Fruit fly (Drosophila melanogaster) whole organism, prepupa: ENCODE data around the gene Nprl2.

Source experiments
- CG10631 ChIP-seq: fragments of 200-800 bp; sonication (Bioruptor generic); optimal IDR thresholded peaks from 2 replicates; lab custom pipeline; 2016; ENCODE audit warnings: missing biosample characterization, missing genetic modification characterization
- CG10669 ChIP-seq: fragments of 200-800 bp; sonication (Bioruptor generic); optimal IDR thresholded peaks from 3 replicates; lab custom pipeline; 2018; ENCODE audit warnings: missing biosample characterization, mild to moderate bottlenecking, missing genetic modification characterization, moderate library complexity
- CG11294 ChIP-seq: fragments of 200-800 bp; sonication (Bioruptor generic); IDR thresholded peaks from 2 replicates; pipeline ENCODE4 v1.3.6; 2022; ENCODE audit warnings: missing biosample characterization, missing genetic modification characterization
- CG11902 ChIP-seq: fragments of 200-800 bp; sonication (Bioruptor generic); optimal IDR thresholded peaks from 3 replicates; lab custom pipeline; 2016; ENCODE audit warnings: missing biosample characterization, missing genetic modification characterization
- CG15336 ChIP-seq: fragments of 200-800 bp; sonication (Bioruptor generic); IDR thresholded peaks from 2 replicates; pipeline ENCODE4 v1.3.6; 2022; ENCODE audit warnings: missing biosample characterization, missing genetic modification characterization
- CG16779 ChIP-seq: fragments of 200-800 bp; sonication (Bioruptor generic); optimal IDR thresholded peaks from 3 replicates; lab custom pipeline; 2017; ENCODE audit warnings: missing biosample characterization, mild to moderate bottlenecking, missing genetic modification characterization
- CG3032 ChIP-seq: fragments of 200-800 bp; optimal IDR thresholded peaks from 2 replicates; lab custom pipeline; 2019; ENCODE audit warnings: missing biosample characterization, mild to moderate bottlenecking, missing genetic modification characterization, moderate library complexity
- CG32006 ChIP-seq: fragments of 200-800 bp; sonication (Bioruptor generic); optimal IDR thresholded peaks from 3 replicates; lab custom pipeline; 2017; ENCODE audit warnings: missing biosample characterization, mild to moderate bottlenecking, missing genetic modification characterization
- CG34406 ChIP-seq: fragments of 200-800 bp; sonication (Bioruptor generic); optimal IDR thresholded peaks from 3 replicates; lab custom pipeline; 2016; ENCODE audit warnings: missing biosample characterization, missing genetic modification characterization
- CG3919 ChIP-seq: fragments of 200-800 bp; sonication (Bioruptor generic); optimal IDR thresholded peaks from 3 replicates; lab custom pipeline; 2016; ENCODE audit warnings: missing biosample characterization, missing genetic modification characterization
- CG4318 ChIP-seq: fragments of 200-800 bp; sonication (Bioruptor generic); optimal IDR thresholded peaks from 3 replicates; lab custom pipeline; 2017; ENCODE audit warnings: missing biosample characterization, mild to moderate bottlenecking, missing genetic modification characterization
- CG6163 ChIP-seq: fragments of 200-800 bp; sonication (Bioruptor generic); IDR thresholded peaks from 3 replicates; pipeline ENCODE4 v1.3.6; 2022; ENCODE audit warnings: missing biosample characterization, missing genetic modification characterization
- CG6276 ChIP-seq: fragments of 200-800 bp; sonication (Bioruptor generic); optimal IDR thresholded peaks from 2 replicates; lab custom pipeline; 2017; ENCODE audit warnings: missing biosample characterization, mild to moderate bottlenecking, missing genetic modification characterization
- CG6792 ChIP-seq: fragments of 200-800 bp; sonication (Bioruptor generic); optimal IDR thresholded peaks from 3 replicates; lab custom pipeline; 2016; ENCODE audit warnings: missing biosample characterization, missing genetic modification characterization
- CG6854 ChIP-seq: fragments of 200-800 bp; sonication (Bioruptor generic); optimal IDR thresholded peaks from 2 replicates; lab custom pipeline; 2017; ENCODE audit warnings: missing biosample characterization, mild to moderate bottlenecking, missing genetic modification characterization
- CG8119 ChIP-seq: fragments of 200-800 bp; sonication (Bioruptor generic); IDR thresholded peaks from 3 replicates; pipeline ENCODE4 v1.3.6; 2022; ENCODE audit warnings: missing biosample characterization, missing genetic modification characterization
- CG8319 ChIP-seq: fragments of 200-800 bp; sonication (Bioruptor generic); optimal IDR thresholded peaks from 3 replicates; lab custom pipeline; 2016; ENCODE audit warnings: missing biosample characterization, missing genetic modification characterization
- Eip78C ChIP-seq: fragments of 200-800 bp; sonication (Bioruptor generic); peaks from one replicate; lab custom pipeline; 2016; ENCODE audit warnings: missing biosample characterization, missing genetic modification characterization
- Ets21C ChIP-seq: fragments of 200-800 bp; sonication (Bioruptor generic); optimal IDR thresholded peaks from 3 replicates; lab custom pipeline; 2016; ENCODE audit warnings: missing biosample characterization, missing genetic modification characterization
- Hr4 ChIP-seq: fragments of 200-800 bp; sonication (Bioruptor generic); optimal IDR thresholded peaks from 3 replicates; lab custom pipeline; 2016; ENCODE audit warnings: missing biosample characterization, missing genetic modification characterization
- Lpt ChIP-seq: fragments of 200-800 bp; sonication (Bioruptor generic); optimal IDR thresholded peaks from 3 replicates; lab custom pipeline; 2016; ENCODE audit warnings: missing biosample characterization, missing genetic modification characterization
- Met ChIP-seq: fragments of 200-800 bp; sonication (Bioruptor generic); optimal IDR thresholded peaks from 3 replicates; lab custom pipeline; 2016; ENCODE audit warnings: missing biosample characterization, missing genetic modification characterization
- OdsH ChIP-seq: fragments of 200-800 bp; sonication (Bioruptor generic); optimal IDR thresholded peaks from 3 replicates; lab custom pipeline; 2016; ENCODE audit warnings: missing biosample characterization, missing genetic modification characterization
- acj6 ChIP-seq: fragments of 200-800 bp; sonication (Bioruptor generic); optimal IDR thresholded peaks from 3 replicates; lab custom pipeline; 2016; ENCODE audit warnings: missing biosample characterization, missing genetic modification characterization
- dac ChIP-seq: fragments of 200-800 bp; sonication (Bioruptor generic); optimal IDR thresholded peaks from 2 replicates; lab custom pipeline; 2017; ENCODE audit warnings: missing biosample characterization, mild to moderate bottlenecking, missing genetic modification characterization
- eg ChIP-seq: fragments of 200-800 bp; sonication (Bioruptor generic); IDR thresholded peaks from 3 replicates; pipeline ENCODE4 v1.3.6; 2022; ENCODE audit warnings: missing biosample characterization, missing genetic modification characterization
- esn ChIP-seq: fragments of 200-800 bp; sonication (Bioruptor generic); optimal IDR thresholded peaks from 2 replicates; lab custom pipeline; 2016; ENCODE audit warnings: missing biosample characterization, mild to moderate bottlenecking, missing genetic modification characterization, moderate library complexity
- fkh ChIP-seq: fragments of 200-800 bp; sonication (Bioruptor generic); optimal IDR thresholded peaks from 3 replicates; lab custom pipeline; 2017; ENCODE audit warnings: missing biosample characterization, mild to moderate bottlenecking, missing genetic modification characterization, moderate library complexity
- lz ChIP-seq: fragments of 200-800 bp; sonication (Bioruptor generic); optimal IDR thresholded peaks from 3 replicates; lab custom pipeline; 2016; ENCODE audit warnings: missing biosample characterization, missing genetic modification characterization
- net ChIP-seq: fragments of 200-800 bp; sonication (Bioruptor generic); optimal IDR thresholded peaks from 3 replicates; lab custom pipeline; 2016; ENCODE audit warnings: missing biosample characterization, missing genetic modification characterization
- salr ChIP-seq, 2 experiments: fragments of 200-800 bp; sonication (Bioruptor generic); optimal IDR thresholded peaks; 3 replicates each; lab custom pipeline; 2016 to 2018; ENCODE audit warnings: missing biosample characterization in 2 of 2, missing genetic modification characterization in 2 of 2, mild to moderate bottlenecking in 1 of 2
- ss ChIP-seq, 2 experiments: fragments of 200-800 bp; sonication (Bioruptor generic); optimal IDR thresholded peaks; 2 replicates in 1 of 2; 3 replicates in 1 of 2; lab custom pipeline; 2017 to 2018; ENCODE audit warnings: mild to moderate bottlenecking in 2 of 2, missing biosample characterization in 2 of 2, missing genetic modification characterization in 2 of 2, moderate library complexity in 1 of 2
- svp ChIP-seq: fragments of 200-800 bp; sonication (Bioruptor generic); peaks from one replicate; lab custom pipeline; 2016; ENCODE audit warnings: missing biosample characterization, missing genetic modification characterization
- topi ChIP-seq: fragments of 200-800 bp; sonication (Bioruptor generic); optimal IDR thresholded peaks from 3 replicates; lab custom pipeline; 2016; ENCODE audit warnings: missing biosample characterization, missing genetic modification characterization
- vri ChIP-seq: fragments of 200-800 bp; sonication (Bioruptor generic); optimal IDR thresholded peaks from 3 replicates; lab custom pipeline; 2016; ENCODE audit warnings: missing biosample characterization, mild to moderate bottlenecking, missing genetic modification characterization

Nprl2 gene

DNA sequence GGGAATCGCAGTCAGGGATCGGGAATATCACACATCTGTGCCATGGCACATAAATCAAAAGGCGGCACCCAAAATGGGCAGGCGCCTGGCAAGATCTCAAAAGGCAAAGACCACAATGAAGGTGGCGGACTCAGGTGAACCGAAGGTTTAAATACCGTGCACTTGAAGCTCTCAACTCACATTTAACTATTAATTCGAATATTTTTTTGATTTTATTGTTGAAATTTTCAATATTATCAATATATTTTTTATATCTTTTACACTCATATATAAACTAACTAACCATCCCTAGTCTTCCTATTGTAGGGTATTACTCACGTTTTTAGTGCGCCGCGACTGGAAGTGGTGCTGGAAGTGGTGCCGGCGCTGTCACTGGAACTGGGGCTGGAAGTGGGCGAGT is 35.2 kb downstream of the Nprl2 start:
- TF ChIP-seq Lpt (GFP tag; lab: Kevin White, UChicago), result no peak
- TF ChIP-seq Met (GFP tag; lab: Kevin White, UChicago), result no peak
- TF ChIP-seq CG15336 (GFP tag; lab: Robert Waterston, UW), result 0 out of 2 replicates have a peak, but pooled peaks have one; percentile 28
- TF ChIP-seq CG6276 (GFP tag; lab: Kevin White, UChicago), result no peak
- TF ChIP-seq net (GFP tag; lab: Kevin White, UChicago), result peak; percentile 1
- peak; percentile 36; the same call in 1 of the 3 replicates for TF ChIP-seq CG8119
- peak; percentile 37 for TF ChIP-seq CG3919 (GFP tag; lab: Kevin White, UChicago)
- peak; percentile 55 for TF ChIP-seq svp (GFP tag; lab: Kevin White, UChicago)
- peak; percentile 4 for TF ChIP-seq CG10631 (GFP tag; lab: Kevin White, UChicago)
- TF ChIP-seq CG34406 (GFP tag; lab: Kevin White, UChicago), result peak; percentile 4
- TF ChIP-seq OdsH (GFP tag; lab: Kevin White, UChicago), result peak; percentile 23
- TF ChIP-seq Eip78C (GFP tag; lab: Kevin White, UChicago), result peak; percentile 73
- no peak for TF ChIP-seq eg
- TF ChIP-seq CG32006 (GFP tag; lab: Kevin White, UChicago), result peak; percentile 50
- peak; percentile 17 for TF ChIP-seq acj6 (GFP tag; lab: Kevin White, UChicago)
- TF ChIP-seq Ets21C (GFP tag; lab: Kevin White, UChicago), result no peak
- TF ChIP-seq, all 60 proteins: peak for 11

DNA sequence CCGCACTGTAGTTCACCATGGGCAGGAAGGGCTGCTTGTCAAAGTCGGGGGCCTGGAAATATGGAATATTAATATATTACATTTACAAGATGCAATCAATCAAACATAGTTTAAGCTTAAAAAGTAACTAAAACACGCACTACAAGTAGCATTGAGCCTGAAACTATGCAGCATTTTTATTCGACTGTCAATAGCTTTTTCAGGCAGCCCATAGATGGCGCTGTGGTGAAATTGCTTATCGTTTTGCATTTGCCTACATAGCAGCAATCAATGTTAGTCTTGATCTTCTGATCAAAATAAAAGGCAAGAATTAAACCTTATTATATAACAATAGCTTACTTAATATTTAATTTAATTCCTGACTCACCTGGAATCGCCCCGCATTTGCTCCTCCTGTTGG is 37.6 kb downstream of the Nprl2 start:
- TF ChIP-seq Eip78C (GFP tag; lab: Kevin White, UChicago) (peak; percentile 24), esn (no peak), CG11902 (GFP tag; lab: Kevin White, UChicago) (no peak), CG4318 (GFP tag; lab: Kevin White, UChicago) (no peak), svp (GFP tag; lab: Kevin White, UChicago) (peak; percentile 28), Lpt (GFP tag; lab: Kevin White, UChicago) (no peak), CG8319 (GFP tag; lab: Kevin White, UChicago) (no peak), CG16779 (tag; lab: Kevin White, UChicago) (no peak), CG11294 (GFP tag; lab: Robert Waterston, UW) (no peak), CG6854 (GFP tag; lab: Kevin White, UChicago) (no peak)

DNA sequence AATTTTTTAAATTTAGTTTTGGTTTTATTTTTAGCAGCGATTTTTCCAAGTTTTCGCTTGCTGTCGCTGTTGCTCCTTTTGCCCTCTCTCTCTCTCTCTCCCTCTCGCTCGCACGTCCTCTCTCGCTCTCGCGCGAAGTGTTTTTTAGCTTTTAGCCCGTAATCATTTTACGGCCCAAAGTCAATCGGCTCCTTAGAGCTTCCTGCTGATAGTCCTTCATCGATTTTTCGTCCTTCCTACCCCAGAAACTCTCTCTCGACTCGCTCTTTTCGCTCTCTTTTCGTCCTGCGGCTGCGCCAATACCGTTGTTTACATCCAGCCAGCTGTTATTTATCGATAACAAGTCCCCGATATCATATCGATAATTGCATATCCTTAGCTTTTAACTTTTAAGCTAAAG is 39.9 kb downstream of the Nprl2 start, which contains the start of gene RSG7:
RSG7 (minus strand) TSS at position 139 of the 400 bp plus-strand sequence.
- TF ChIP-seq salr (GFP tag; optimal IDR thresholded peaks at IDR 0.05; lab: Kevin White, UChicago) (no peak), ss (GFP tag; optimal IDR thresholded peaks at IDR 0.05; lab: Kevin White, UChicago) (no peak), CG3032 (tag; lab: Kevin White, UChicago) (no peak), CG32006 (GFP tag; lab: Kevin White, UChicago) (no peak)

DNA sequence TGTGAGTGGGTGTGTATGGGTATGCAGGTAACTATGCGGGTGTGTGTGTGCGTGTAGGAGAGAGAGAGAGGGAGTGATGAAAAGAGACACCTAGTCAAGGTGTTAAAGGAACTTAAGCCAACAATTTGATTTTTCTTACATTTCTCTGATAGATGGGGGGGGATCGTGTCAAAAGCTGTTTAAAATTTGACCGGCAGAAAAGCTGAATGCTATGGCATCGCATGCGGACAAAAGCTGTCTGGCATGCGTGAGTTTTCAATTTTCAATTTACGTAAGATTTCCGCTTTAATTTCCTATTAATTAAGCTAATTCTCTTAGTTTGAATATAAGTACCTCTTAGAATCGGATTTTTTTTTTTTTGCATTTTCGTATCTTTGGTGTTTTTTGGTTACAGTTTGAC is 44.3 kb downstream of the Nprl2 start:
- TF ChIP-seq Ets21C (GFP tag; lab: Kevin White, UChicago) (no peak), fkh (no peak), CG11902 (GFP tag; lab: Kevin White, UChicago) (no peak), dac (GFP tag; lab: Kevin White, UChicago) (no peak), CG3032 (tag; lab: Kevin White, UChicago) (no peak), CG4318 (GFP tag; lab: Kevin White, UChicago) (no peak), Eip78C (GFP tag; lab: Kevin White, UChicago) (no peak), acj6 (GFP tag; lab: Kevin White, UChicago) (no peak), CG6163 (no peak), net (GFP tag; lab: Kevin White, UChicago) (no peak), lz (no peak), CG6792 (GFP tag; lab: Kevin White, UChicago) (no peak), CG15336 (GFP tag; lab: Robert Waterston, UW) (no peak), CG32006 (GFP tag; lab: Kevin White, UChicago) (no peak), salr (GFP tag; optimal IDR thresholded peaks at IDR 0.05; lab: Kevin White, UChicago) (no peak), esn (no peak), vri (GFP tag; lab: Kevin White, UChicago) (no peak), topi (no peak), CG10669 (GFP tag; lab: Kevin White, UChicago) (no peak), Hr4 (GFP tag; lab: Kevin White, UChicago) (no peak)
- TF ChIP-seq, all 60 proteins: peak for 0
